Worm (Caenorhabditis elegans): ENCODE data around the gene C07A12.2.

DNA sequence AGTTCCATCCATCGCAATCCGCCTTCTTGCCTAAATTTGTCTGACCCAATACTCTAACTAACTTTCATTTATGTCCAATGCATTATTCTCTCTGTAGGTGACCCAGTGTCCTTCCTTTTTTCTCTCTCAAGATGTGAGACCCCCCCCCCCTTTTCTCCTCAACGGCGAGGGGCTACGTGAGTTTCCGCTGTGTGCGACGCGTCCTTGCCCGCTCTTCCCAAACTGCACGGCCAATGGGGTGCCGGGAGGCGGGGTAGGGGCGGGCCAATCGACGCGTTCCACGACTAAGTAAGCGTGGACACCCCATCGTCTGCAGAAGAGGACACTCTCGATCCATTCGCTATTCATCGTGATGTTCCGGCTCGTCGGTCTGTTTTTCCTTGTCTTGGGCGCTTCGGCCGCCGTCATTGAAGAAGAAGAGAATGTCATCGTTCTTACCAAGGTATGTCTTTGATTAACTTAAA, 20.7 kb upstream of the C07A12.2 start, which contains the start of gene pdi-2:
- TF ChIP-seq hmg-4 (GFP tag; optimal IDR thresholded peaks at IDR 0.05) (peak; percentile 90), tra-4 (tag; optimal IDR thresholded peaks at IDR 0.05) (no peak), aly-1 (tag; optimal IDR thresholded peaks at IDR 0.05) (no peak), ceh-36 (tag; optimal IDR thresholded peaks at IDR 0.05) (no peak), sea-1 (GFP tag; conservative IDR thresholded peaks at IDR 0.05) (0 out of 2 replicates have a peak, but pooled peaks have one; percentile 20), scrt-1 (GFP tag; IDR thresholded peaks at IDR 0.05) (peak; percentile 53; the same call in 1 of the 2 replicates), hnd-1 (tag; optimal IDR thresholded peaks at IDR 0.05) (no peak), flt-1 (GFP tag; IDR thresholded peaks at IDR 0.05) (peak; percentile 40; the same call in 1 of the 2 replicates), ama-1 (optimal IDR thresholded peaks at IDR 0.05) (peak; percentile 32)
